Worm (Caenorhabditis elegans) whole organism, early embryonic: Measurements from ENCODE around the gene zgpa-1.

Source experiments
- aly-1 ChIP-seq: sonication (generic microtip); optimal IDR thresholded peaks from 2 replicates; lab custom pipeline; 2016; ENCODE audit warnings: missing genetic modification characterization, missing compliant biosample characterization
- ama-1 ChIP-seq: fragments of 150-350 bp; optimal IDR thresholded peaks from 2 replicates; lab custom pipeline; 2014
- ceh-36 ChIP-seq: sonication (generic microtip); optimal IDR thresholded peaks from 2 replicates; lab custom pipeline; 2016; ENCODE audit warnings: missing genetic modification characterization, inconsistent platforms, missing compliant biosample characterization
- ets-7 ChIP-seq: sonication (generic microtip); optimal IDR thresholded peaks from 2 replicates; lab custom pipeline; 2016; ENCODE audit warnings: missing genotype, missing genetic modification characterization, missing compliant biosample characterization
- flt-1 ChIP-seq: fragments of 200-800 bp; sonication (Bioruptor generic); IDR thresholded peaks from 2 replicates; pipeline ENCODE4 v1.3.6; 2022; ENCODE audit warnings: missing genetic modification characterization, missing compliant biosample characterization
- pes-1 ChIP-seq: fragments of 200-800 bp; sonication (Bioruptor generic); IDR thresholded peaks from 2 replicates; pipeline ENCODE4 v1.3.6; 2022; ENCODE audit warnings: missing genetic modification reagents, missing genetic modification characterization, missing compliant biosample characterization

DNA sequence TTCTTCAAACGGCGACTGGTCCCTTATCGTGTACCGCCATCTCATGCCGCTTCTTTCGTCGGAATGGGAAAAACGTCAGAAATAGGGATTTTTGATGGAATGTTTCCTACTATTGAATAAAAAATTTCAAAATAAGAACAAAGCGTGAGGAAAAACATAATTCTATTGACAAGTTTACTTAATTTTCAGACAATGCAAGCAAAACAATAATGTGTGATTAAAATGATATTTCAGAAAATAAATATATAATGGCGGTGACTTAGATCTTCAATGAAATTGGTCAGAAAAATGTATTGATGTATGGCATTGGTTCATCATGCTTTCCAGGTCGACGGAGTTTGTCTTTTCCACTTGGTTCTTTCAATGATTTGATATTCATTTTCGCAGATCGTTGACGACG, 17.9 kb downstream of the zgpa-1 start, which contains the start of gene ntp-1:
- TF ChIP-seq aly-1 (tag; lab: Kevin White, UChicago), result no peak
- TF ChIP-seq flt-1 (GFP tag; lab: Robert Waterston, UW), result no peak
- no peak for TF ChIP-seq pes-1
- no peak for TF ChIP-seq ama-1 (lab: Kevin White, UChicago)
- TF ChIP-seq ets-7 (tag; lab: Kevin White, UChicago), result no peak
- TF ChIP-seq ceh-36 (tag; lab: Kevin White, UChicago), result no peak
